Worm (Caenorhabditis elegans) whole organism, L1 larva: ENCODE results near the gene ethe-1.

Source experiments
- C16A3.4 ChIP-seq: fragments of 150-350 bp; optimal IDR thresholded peaks from 2 replicates; lab custom pipeline; 2014; ENCODE audit warnings: missing biosample characterization, missing genetic modification characterization
- F16B12.6 ChIP-seq: fragments of 150-350 bp; optimal IDR thresholded peaks from 2 replicates; lab custom pipeline; 2014; ENCODE audit warnings: missing biosample characterization, missing genetic modification characterization
- Y116A8C.19 ChIP-seq: sonication (generic microtip); optimal IDR thresholded peaks from 2 replicates; lab custom pipeline; 2016; ENCODE audit warnings: missing compliant biosample characterization, missing genetic modification characterization, borderline replicate concordance
- aha-1 ChIP-seq: fragments of 150-350 bp; optimal IDR thresholded peaks from 2 replicates; lab custom pipeline; 2014; ENCODE audit warnings: missing biosample characterization, missing genetic modification characterization
- aly-2 ChIP-seq: fragments of 150-350 bp; optimal IDR thresholded peaks from 2 replicates; lab custom pipeline; 2014; ENCODE audit warnings: missing biosample characterization, missing genetic modification characterization
- ama-1 ChIP-seq: fragments of 150-350 bp; optimal IDR thresholded peaks from 2 replicates; lab custom pipeline; 2014
- ceh-63 ChIP-seq: fragments of 200-800 bp; sonication (Bioruptor generic); optimal IDR thresholded peaks from 2 replicates; lab custom pipeline; 2018; ENCODE audit warnings: mild to moderate bottlenecking, missing genetic modification characterization, missing compliant biosample characterization
- ceh-8 ChIP-seq: fragments of 200-800 bp; sonication (Bioruptor generic); optimal IDR thresholded peaks from 2 replicates; lab custom pipeline; 2018; ENCODE audit warnings: mild to moderate bottlenecking, missing genetic modification characterization, moderate library complexity, missing compliant biosample characterization
- ceh-82 ChIP-seq, 3 experiments: fragments of 150-350 bp in 1 of 3; sonication (generic microtip) in 2 of 3; optimal IDR thresholded peaks; 2 replicates each; lab custom pipeline; 2014 to 2017; ENCODE audit warnings: missing biosample characterization in 3 of 3, missing genetic modification characterization in 3 of 3
- ceh-88 ChIP-seq: fragments of 200-800 bp; sonication (Bioruptor generic); IDR thresholded peaks from 2 replicates; pipeline ENCODE4 v1.3.6; 2022; ENCODE audit warnings: missing genetic modification characterization, missing compliant biosample characterization
- dpl-1 ChIP-seq, 3 experiments: fragments of 150-350 bp in 2 of 3; sonication (generic microtip) in 1 of 3; optimal IDR thresholded peaks; 2 replicates each; lab custom pipeline; 2014 to 2017; ENCODE audit warnings: missing biosample characterization in 3 of 3, missing genetic modification characterization in 3 of 3, missing genetic modification reagents in 3 of 3
- efl-1 ChIP-seq, 4 experiments: fragments of 150-350 bp; optimal IDR thresholded peaks in 3 of 4; peaks in 1 of 4; 1 replicate in 1 of 4; 2 replicates in 3 of 4; lab custom pipeline; 2014; ENCODE audit warnings: missing biosample characterization in 2 of 4, missing genetic modification characterization in 2 of 4, missing genetic modification reagents in 2 of 4
- egl-13 ChIP-seq: sonication (generic microtip); optimal IDR thresholded peaks from 2 replicates; lab custom pipeline; 2016; ENCODE audit warnings: missing genotype, missing genetic modification reagents, missing genetic modification characterization, missing compliant biosample characterization
- egl-27 ChIP-seq, 2 experiments: fragments of 150-350 bp in 1 of 2; sonication (generic microtip); optimal IDR thresholded peaks; 3 replicates each; lab custom pipeline; 2017 to 2018; ENCODE audit warnings: missing biosample characterization in 2 of 2, missing genetic modification characterization in 2 of 2, missing genetic modification reagents in 2 of 2
- elt-2 ChIP-seq: sonication (generic microtip); optimal IDR thresholded peaks from 2 replicates; lab custom pipeline; 2016; ENCODE audit warnings: missing genetic modification characterization, mild to moderate bottlenecking, inconsistent platforms, missing compliant biosample characterization, missing genetic modification reagents
- fkh-10 ChIP-seq: sonication (generic microtip); optimal IDR thresholded peaks from 2 replicates; lab custom pipeline; 2017; ENCODE audit warnings: missing biosample characterization, missing genetic modification reagents, missing genetic modification characterization
- fkh-4 ChIP-seq: sonication (generic microtip); optimal IDR thresholded peaks from 2 replicates; lab custom pipeline; 2016; ENCODE audit warnings: missing compliant biosample characterization, missing genetic modification characterization, borderline replicate concordance
- fos-1 ChIP-seq: fragments of 150-350 bp; optimal IDR thresholded peaks from 2 replicates; lab custom pipeline; 2014; ENCODE audit warnings: missing biosample characterization, missing genetic modification characterization
- hlh-4 ChIP-seq: sonication (generic microtip); optimal IDR thresholded peaks from 2 replicates; lab custom pipeline; 2016; ENCODE audit warnings: mild to moderate bottlenecking, missing genetic modification characterization, missing compliant biosample characterization
- hpl-2 ChIP-seq: fragments of 150-350 bp; optimal IDR thresholded peaks from 2 replicates; lab custom pipeline; 2014; ENCODE audit warnings: missing biosample characterization, missing genetic modification reagents, missing genetic modification characterization
- irx-1 ChIP-seq: sonication (generic microtip); optimal IDR thresholded peaks from 2 replicates; lab custom pipeline; 2016; ENCODE audit warnings: missing genetic modification characterization, missing compliant biosample characterization
- jun-1 ChIP-seq: fragments of 150-350 bp; optimal IDR thresholded peaks from 2 replicates; lab custom pipeline; 2014; ENCODE audit warnings: missing biosample characterization, missing genetic modification reagents, missing genetic modification characterization
- lin-14 ChIP-seq: fragments of 200-800 bp; sonication (Bioruptor generic); optimal IDR thresholded peaks from 2 replicates; lab custom pipeline; 2018; ENCODE audit warnings: mild to moderate bottlenecking, missing genetic modification characterization, moderate library complexity, missing compliant biosample characterization
- lin-15B ChIP-seq: fragments of 150-350 bp; sonication (generic microtip); optimal IDR thresholded peaks from 3 replicates; lab custom pipeline; 2014; ENCODE audit warnings: missing biosample characterization, missing genetic modification characterization
- lin-35 ChIP-seq, 2 experiments: fragments of 150-350 bp; optimal IDR thresholded peaks; 2 replicates each; lab custom pipeline; 2014; ENCODE audit warnings: missing biosample characterization in 2 of 2, missing genetic modification characterization in 2 of 2, missing genetic modification reagents in 2 of 2
- lir-3 ChIP-seq: sonication (generic microtip); optimal IDR thresholded peaks from 2 replicates; lab custom pipeline; 2016; ENCODE audit warnings: mild to moderate bottlenecking, missing genetic modification characterization, moderate library complexity, missing compliant biosample characterization; ENCODE audit not compliant: poor library complexity
- lsy-2 ChIP-seq, 2 experiments: fragments of 150-350 bp; optimal IDR thresholded peaks; 2 replicates each; lab custom pipeline; 2014; ENCODE audit warnings: missing biosample characterization in 2 of 2, missing genetic modification characterization in 2 of 2
- mep-1 ChIP-seq: fragments of 150-350 bp; optimal IDR thresholded peaks from 2 replicates; lab custom pipeline; 2014; ENCODE audit warnings: missing biosample characterization, missing genetic modification characterization
- nhr-12 ChIP-seq: sonication (generic microtip); optimal IDR thresholded peaks from 2 replicates; lab custom pipeline; 2017; ENCODE audit warnings: missing biosample characterization, missing genetic modification characterization
- nhr-20 ChIP-seq: sonication (generic microtip); optimal IDR thresholded peaks from 2 replicates; lab custom pipeline; 2016; ENCODE audit warnings: mild to moderate bottlenecking, missing genetic modification characterization, missing compliant biosample characterization
- nhr-237 ChIP-seq: fragments of 150-350 bp; optimal IDR thresholded peaks from 2 replicates; lab custom pipeline; 2014; ENCODE audit warnings: missing biosample characterization, missing genetic modification characterization
- nhr-28 ChIP-seq: fragments of 150-350 bp; optimal IDR thresholded peaks from 2 replicates; lab custom pipeline; 2014; ENCODE audit warnings: missing biosample characterization, missing genetic modification characterization
- nhr-71 ChIP-seq: sonication (generic microtip); optimal IDR thresholded peaks from 2 replicates; lab custom pipeline; 2016; ENCODE audit warnings: mild to moderate bottlenecking, missing genetic modification characterization, moderate library complexity, missing compliant biosample characterization
- nhr-76 ChIP-seq: sonication (generic microtip); optimal IDR thresholded peaks from 2 replicates; lab custom pipeline; 2017; ENCODE audit warnings: missing biosample characterization, missing genetic modification characterization
- nhr-77 ChIP-seq: fragments of 150-350 bp; optimal IDR thresholded peaks from 2 replicates; lab custom pipeline; 2014; ENCODE audit warnings: missing biosample characterization, missing genetic modification characterization
- nhr-84 ChIP-seq: sonication (generic microtip); optimal IDR thresholded peaks from 2 replicates; lab custom pipeline; 2017; ENCODE audit warnings: missing biosample characterization, missing genetic modification characterization
- nhr-85 ChIP-seq: sonication (generic microtip); peaks from one replicate; lab custom pipeline; 2016; ENCODE audit warnings: missing genetic modification characterization, inconsistent platforms, missing compliant biosample characterization
- rnt-1 ChIP-seq: sonication (generic microtip); optimal IDR thresholded peaks from 2 replicates; lab custom pipeline; 2016; ENCODE audit warnings: mild to moderate bottlenecking, missing genetic modification characterization, moderate library complexity, missing compliant biosample characterization
- skn-1 ChIP-seq: fragments of 150-350 bp; optimal IDR thresholded peaks from 2 replicates; lab custom pipeline; 2014; ENCODE audit warnings: missing biosample characterization, missing genetic modification characterization
- sox-4 ChIP-seq: sonication (generic microtip); optimal IDR thresholded peaks from 2 replicates; lab custom pipeline; 2016; ENCODE audit warnings: missing genetic modification characterization, missing compliant biosample characterization
- sptf-1 ChIP-seq: fragments of 150-350 bp; optimal IDR thresholded peaks from 2 replicates; lab custom pipeline; 2014; ENCODE audit warnings: missing biosample characterization, missing genetic modification characterization
- sup-37 ChIP-seq: fragments of 200-800 bp; sonication (Bioruptor generic); optimal IDR thresholded peaks from 2 replicates; lab custom pipeline; 2018; ENCODE audit warnings: mild to moderate bottlenecking, missing genetic modification characterization, missing compliant biosample characterization
- swsn-7 ChIP-seq: sonication (generic microtip); optimal IDR thresholded peaks from 2 replicates; lab custom pipeline; 2016; ENCODE audit warnings: missing genetic modification characterization, missing compliant biosample characterization
- tlp-1 ChIP-seq: fragments of 150-350 bp; optimal IDR thresholded peaks from 2 replicates; lab custom pipeline; 2014; ENCODE audit warnings: missing biosample characterization, missing genetic modification characterization
- unc-30 ChIP-seq: sonication (generic microtip); optimal IDR thresholded peaks from 2 replicates; lab custom pipeline; 2017; ENCODE audit warnings: missing biosample characterization, missing genetic modification characterization
- unc-62 ChIP-seq: fragments of 150-350 bp; optimal IDR thresholded peaks from 2 replicates; lab custom pipeline; 2014; ENCODE audit warnings: missing biosample characterization, missing genetic modification reagents, missing genetic modification characterization
- unc-86 ChIP-seq: sonication (generic microtip); optimal IDR thresholded peaks from 2 replicates; lab custom pipeline; 2016; ENCODE audit warnings: missing genetic modification characterization, missing compliant biosample characterization
- unc-98 ChIP-seq: fragments of 200-800 bp; sonication (Bioruptor generic); IDR thresholded peaks from 2 replicates; pipeline ENCODE4 v1.3.6; 2022; ENCODE audit warnings: missing genetic modification characterization, missing compliant biosample characterization
- vab-15 ChIP-seq: sonication (generic microtip); optimal IDR thresholded peaks from 2 replicates; lab custom pipeline; 2017; ENCODE audit warnings: missing genotype, mild to moderate bottlenecking, missing genetic modification characterization, missing compliant biosample characterization
- xbp-1 ChIP-seq: sonication (generic microtip); optimal IDR thresholded peaks from 2 replicates; lab custom pipeline; 2016; ENCODE audit warnings: missing genetic modification characterization, missing compliant biosample characterization
- ztf-4 ChIP-seq: fragments of 150-350 bp; optimal IDR thresholded peaks from 2 replicates; lab custom pipeline; 2014; ENCODE audit warnings: missing biosample characterization, missing genetic modification characterization

The ethe-1 gene

ce11 chrIV:9516831-9517230 is 8.3 kb upstream of the ethe-1 start, which contains the start of gene C33A12.19 (continued):
- TF ChIP-seq elt-2 (tag; lab: Kevin White, UChicago) (peak; percentile 44), mep-1 (tag; lab: Kevin White, UChicago) (peak; percentile 17), unc-62 (GFP tag; lab: Kevin White, UChicago) (no peak), fkh-10 (GFP tag; lab: Kevin White, UChicago) (no peak), ceh-63 (GFP tag; lab: Kevin White, UChicago) (no peak), unc-86 (tag; lab: Kevin White, UChicago) (no peak), nhr-77 (tag; lab: Kevin White, UChicago) (no peak), lin-35 (GFP tag; optimal IDR thresholded peaks at IDR 0.05; lab: Kevin White, UChicago) (peak in 1 of 2 experiments; percentile 50), fos-1 (tag; lab: Kevin White, UChicago) (no peak), ama-1 (lab: Kevin White, UChicago) (no peak), hpl-2 (no peak), ztf-4 (no peak), nhr-84 (tag; lab: Kevin White, UChicago) (no peak), dpl-1 (GFP tag; optimal IDR thresholded peaks at IDR 0.05; lab: Kevin White, UChicago) (no peak), ceh-8 (no peak), aha-1 (no peak), swsn-7 (no peak), lsy-2 (tag; optimal IDR thresholded peaks at IDR 0.05; lab: Kevin White, UChicago) (peak; percentile 20 to 70), hlh-4 (tag; lab: Kevin White, UChicago) (no peak), egl-13 (tag; lab: Kevin White, UChicago) (no peak), nhr-237 (tag; lab: Kevin White, UChicago) (no peak), ceh-88 (GFP tag; lab: Robert Waterston, UW) (no peak), egl-27 (tag; optimal IDR thresholded peaks at IDR 0.05; lab: Kevin White, UChicago) (no peak), sptf-1 (no peak), F16B12.6 (tag; lab: Kevin White, UChicago) (no peak), efl-1 (optimal IDR thresholded peaks at IDR 0.05; lab: Kevin White, UChicago) (no peak), efl-1 (GFP tag; optimal IDR thresholded peaks at IDR 0.05 in 1 of 2; lab: Kevin White, UChicago) (peak in 1 of 2 experiments; percentile 90), fkh-4 (tag; lab: Kevin White, UChicago) (no peak), nhr-76 (tag; lab: Kevin White, UChicago) (no peak), nhr-12 (tag; lab: Kevin White, UChicago) (no peak), Y116A8C.19 (no peak), nhr-20 (tag; lab: Kevin White, UChicago) (peak; percentile 75)

DNA sequence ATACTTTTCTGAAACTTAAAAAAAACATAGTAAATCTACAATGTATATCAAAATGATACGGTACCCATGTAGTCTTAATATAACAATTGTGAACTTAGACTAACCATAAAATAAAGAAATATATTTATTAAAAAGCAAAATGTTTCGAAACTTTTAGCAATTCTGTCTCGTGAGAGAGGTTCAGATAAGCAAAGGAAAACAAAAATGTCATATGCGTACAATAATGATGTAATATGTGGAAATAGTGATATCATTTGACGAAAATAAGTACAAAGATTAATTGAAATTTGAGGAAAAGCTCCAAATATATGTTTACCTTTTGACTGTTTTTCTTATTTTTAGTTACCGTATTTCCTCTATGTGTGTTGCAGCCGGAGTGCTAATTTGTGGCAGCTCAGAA is 5.6 kb upstream of the ethe-1 start:
- TF ChIP-seq elt-2 (tag; lab: Kevin White, UChicago) (peak; percentile 47), nhr-71 (peak; percentile 11), nhr-85 (tag; lab: Kevin White, UChicago) (peak; percentile 44), xbp-1 (tag; lab: Kevin White, UChicago) (no peak), C16A3.4 (tag; lab: Kevin White, UChicago) (no peak), skn-1 (tag; lab: Kevin White, UChicago) (peak; percentile 54)

DNA sequence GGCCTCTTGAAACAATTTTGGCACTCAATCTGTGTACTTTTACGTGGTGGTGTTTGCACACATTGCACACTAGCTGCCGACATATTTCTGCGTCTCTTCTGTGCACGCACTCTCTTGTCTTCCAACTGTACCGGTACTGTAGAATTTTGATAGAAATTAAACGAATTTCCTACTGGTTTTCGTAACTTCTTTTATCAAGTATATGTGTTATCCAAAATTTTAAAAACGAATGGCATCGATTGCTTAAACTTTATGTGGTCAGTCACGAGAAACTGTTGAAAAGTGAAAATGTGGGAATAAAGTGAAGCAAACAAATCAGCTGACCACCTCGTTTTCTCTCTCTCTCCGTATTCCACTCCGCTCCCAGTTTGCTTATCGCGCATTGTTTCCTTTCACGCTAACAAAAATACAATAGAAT is 4.8 kb upstream of the ethe-1 start:
- TF ChIP-seq aly-2 (tag; lab: Kevin White, UChicago) (no peak), F16B12.6 (tag; lab: Kevin White, UChicago) (peak; percentile 82), lin-15B (tag; lab: Kevin White, UChicago) (no peak), fos-1 (tag; lab: Kevin White, UChicago) (no peak), C16A3.4 (tag; lab: Kevin White, UChicago) (peak; percentile 41), vab-15 (no peak), lir-3 (tag; lab: Kevin White, UChicago) (peak; percentile 36), lin-14 (GFP tag; lab: Kevin White, UChicago) (peak; percentile 58), tlp-1 (no peak), rnt-1 (tag; lab: Kevin White, UChicago) (peak; percentile 33), sox-4 (tag; lab: Kevin White, UChicago) (no peak), nhr-71 (peak; percentile 60), nhr-77 (tag; lab: Kevin White, UChicago) (no peak), jun-1 (tag; lab: Kevin White, UChicago) (peak; percentile 35), lin-35 (GFP tag; optimal IDR thresholded peaks at IDR 0.05; lab: Kevin White, UChicago) (peak; percentile 33 to 71), unc-30 (no peak), sup-37 (GFP tag; lab: Kevin White, UChicago) (no peak), unc-98 (no peak), lsy-2 (tag; optimal IDR thresholded peaks at IDR 0.05; lab: Kevin White, UChicago) (peak; percentile 48 to 63), nhr-28 (tag; lab: Kevin White, UChicago) (no peak), ceh-82 (tag; optimal IDR thresholded peaks at IDR 0.05; lab: Kevin White, UChicago) (no peak), nhr-84 (tag; lab: Kevin White, UChicago) (no peak), irx-1 (tag; lab: Kevin White, UChicago) (no peak)
